Fruit fly (Drosophila melanogaster) whole organism, pupa: ENCODE data around the gene RabX2.

Experiments used
- CG13204 ChIP-seq: fragments of 200-800 bp; sonication (Bioruptor generic); optimal IDR thresholded peaks from 2 replicates; lab custom pipeline; 2018; ENCODE audit warnings: missing biosample characterization, mild to moderate bottlenecking, missing genetic modification characterization, moderate library complexity
- CG15710 ChIP-seq: fragments of 200-800 bp; sonication (Bioruptor generic); optimal IDR thresholded peaks from 2 replicates; lab custom pipeline; 2018; ENCODE audit warnings: missing biosample characterization, mild to moderate bottlenecking, missing genetic modification characterization, moderate library complexity
- D1 ChIP-seq: fragments of 200-800 bp; sonication (Bioruptor generic); optimal IDR thresholded peaks from 2 replicates; lab custom pipeline; 2018; ENCODE audit warnings: missing biosample characterization, mild to moderate bottlenecking, missing genetic modification characterization, moderate library complexity
- Ets98B ChIP-seq: fragments of 200-800 bp; sonication (Bioruptor generic); IDR thresholded peaks from 2 replicates; pipeline ENCODE4 v1.3.6; 2022; ENCODE audit warnings: missing biosample characterization, missing genetic modification characterization
- Pif1B ChIP-seq: fragments of 200-800 bp; sonication (Bioruptor generic); optimal IDR thresholded peaks from 3 replicates; lab custom pipeline; 2016; ENCODE audit warnings: missing biosample characterization, missing genetic modification characterization
- rn ChIP-seq: fragments of 200-800 bp; sonication (Bioruptor generic); IDR thresholded peaks from 2 replicates; pipeline ENCODE4 v1.3.6; 2022; ENCODE audit warnings: missing biosample characterization, missing genetic modification characterization

dm6 chrX:10375216-10375615, 42.0 kb upstream of the RabX2 start, which contains the start of the genes CG32686 and CG2898:
- TF ChIP-seq CG15710 (tag; lab: Kevin White, UChicago), result no peak
- no peak for TF ChIP-seq rn (GFP tag; lab: Robert Waterston, UW)
- no peak for TF ChIP-seq Ets98B (GFP tag; lab: Robert Waterston, UW)
- TF ChIP-seq D1, result no peak
- TF ChIP-seq Pif1B (GFP tag; lab: Kevin White, UChicago), result no peak
- no peak for TF ChIP-seq CG13204
